Worm (Caenorhabditis elegans): ENCODE results near the gene gcy-4.

Gene gcy-4

DNA sequence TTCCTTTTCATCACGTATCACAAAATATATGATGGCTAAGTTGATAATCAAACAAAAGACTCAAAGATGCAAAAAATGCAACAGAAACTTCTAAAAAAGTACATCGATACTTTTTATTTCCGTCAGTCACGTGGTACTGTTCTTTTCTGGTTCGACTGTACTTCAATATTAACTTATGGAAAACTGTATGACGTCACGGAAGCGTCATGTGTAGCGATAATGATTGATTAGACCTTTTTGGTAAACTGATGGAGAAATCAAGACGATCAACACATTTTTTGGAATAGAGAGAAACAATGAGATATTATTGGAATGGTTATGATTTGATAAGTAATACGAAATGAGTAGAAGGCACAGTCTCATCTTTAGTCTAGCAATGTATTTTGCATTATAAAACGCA lies 14.4 kb downstream of the gcy-4 start:
- TF ChIP-seq lin-40 (tag; optimal IDR thresholded peaks at IDR 0.05) (peak; percentile 15), ztf-18 (tag; optimal IDR thresholded peaks at IDR 0.05) (no peak), zim-3 (tag; optimal IDR thresholded peaks at IDR 0.05) (no peak)

DNA sequence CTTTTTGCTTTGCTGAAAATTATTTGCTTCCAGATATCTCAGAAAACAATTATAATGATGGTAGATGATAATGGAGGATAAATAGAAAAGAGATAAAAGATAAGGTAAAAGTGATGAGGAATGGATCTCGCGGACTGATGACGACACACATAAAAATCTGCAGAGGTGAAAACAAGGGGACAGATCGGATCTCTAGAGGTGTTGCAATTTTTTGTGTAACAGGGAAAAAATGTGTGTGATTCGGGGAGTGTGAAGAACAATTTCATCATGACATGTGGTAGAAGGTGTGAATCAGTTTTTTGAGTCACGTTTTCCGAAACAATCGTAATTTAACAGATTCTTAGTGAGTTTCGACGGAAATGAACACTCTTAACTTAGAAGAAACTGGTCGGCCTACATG lies 19.7 kb downstream of the gcy-4 start:
- TF ChIP-seq ceh-40 (GFP tag; IDR thresholded peaks at IDR 0.05) (no peak), dpl-1 (GFP tag; optimal IDR thresholded peaks at IDR 0.05) (no peak)

DNA sequence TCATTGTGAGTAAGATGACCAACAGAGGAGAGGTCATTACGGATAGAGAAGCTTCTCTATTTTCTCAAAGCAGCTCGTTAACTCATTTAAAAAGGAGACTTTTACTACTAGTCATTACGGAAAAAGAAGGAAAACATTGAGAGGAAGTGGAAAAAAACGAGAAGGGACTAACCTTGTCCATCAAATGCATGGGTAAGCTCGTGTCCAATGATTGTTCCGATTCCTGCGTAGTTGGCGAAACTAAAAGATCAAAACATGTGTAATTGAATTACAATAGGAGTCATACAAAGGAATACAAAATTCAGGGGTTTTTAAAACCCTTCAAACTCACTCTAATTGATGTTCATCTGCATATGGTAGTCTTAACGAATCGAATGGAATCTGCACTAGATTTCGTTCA lies 23.6 kb downstream of the gcy-4 start:
- TF ChIP-seq somi-1 (GFP tag; optimal IDR thresholded peaks at IDR 0.05) (no peak), ztf-25 (GFP tag; IDR thresholded peaks at IDR 0.05) (no peak), lin-40 (tag; optimal IDR thresholded peaks at IDR 0.05) (no peak), xnd-1 (tag; optimal IDR thresholded peaks at IDR 0.05) (no peak), hlh-12 (tag; optimal IDR thresholded peaks at IDR 0.05) (no peak), lsl-1 (GFP tag; optimal IDR thresholded peaks at IDR 0.05) (no peak), attf-3 (GFP tag; conservative IDR thresholded peaks at IDR 0.05) (no peak), nhr-27 (tag; optimal IDR thresholded peaks at IDR 0.05) (no peak), lin-35 (GFP tag; optimal IDR thresholded peaks at IDR 0.05) (no peak), F33H1.4 (GFP tag; IDR thresholded peaks at IDR 0.05) (no peak), rec-8 (tag; optimal IDR thresholded peaks at IDR 0.05) (no peak), B0019.2 (GFP tag; conservative IDR thresholded peaks at IDR 0.05) (no peak), F37B4.10 (GFP tag; IDR thresholded peaks at IDR 0.05) (no peak), C17E4.6 (GFP tag; IDR thresholded peaks at IDR 0.05) (no peak), pbrm-1 (GFP tag; IDR thresholded peaks at IDR 0.05) (no peak), F10E7.11 (tag; optimal IDR thresholded peaks at IDR 0.05) (no peak), K11D2.4 (GFP tag; IDR thresholded peaks at IDR 0.05) (no peak), unc-62 (GFP tag; optimal IDR thresholded peaks at IDR 0.05) (no peak), lag-1 (GFP tag; IDR thresholded peaks at IDR 0.05) (no peak), let-526 (GFP tag; IDR thresholded peaks at IDR 0.05) (no peak)

DNA sequence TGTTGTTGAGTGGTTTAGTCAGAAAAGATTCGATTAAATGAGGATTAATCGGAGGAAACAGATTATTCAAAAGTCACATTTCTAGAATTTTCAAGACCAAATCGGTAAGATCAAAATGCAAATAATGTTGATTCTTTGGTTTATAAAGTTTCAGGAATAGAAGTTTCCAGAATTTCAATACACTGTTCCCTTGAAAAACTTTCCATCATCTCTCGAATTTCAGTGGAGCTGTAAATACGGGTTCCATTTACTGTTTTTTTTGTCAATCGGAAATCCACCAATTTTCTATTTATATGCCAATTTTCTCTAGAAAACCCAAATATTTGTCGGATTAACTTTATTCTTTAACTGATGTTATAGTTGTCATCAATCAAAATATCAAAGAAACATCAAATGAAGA lies 25.5 kb downstream of the gcy-4 start:
- TF ChIP-seq lin-26 (GFP tag; IDR thresholded peaks at IDR 0.05), result no peak
- no peak for TF ChIP-seq D2030.7 (GFP tag; IDR thresholded peaks at IDR 0.05)

DNA sequence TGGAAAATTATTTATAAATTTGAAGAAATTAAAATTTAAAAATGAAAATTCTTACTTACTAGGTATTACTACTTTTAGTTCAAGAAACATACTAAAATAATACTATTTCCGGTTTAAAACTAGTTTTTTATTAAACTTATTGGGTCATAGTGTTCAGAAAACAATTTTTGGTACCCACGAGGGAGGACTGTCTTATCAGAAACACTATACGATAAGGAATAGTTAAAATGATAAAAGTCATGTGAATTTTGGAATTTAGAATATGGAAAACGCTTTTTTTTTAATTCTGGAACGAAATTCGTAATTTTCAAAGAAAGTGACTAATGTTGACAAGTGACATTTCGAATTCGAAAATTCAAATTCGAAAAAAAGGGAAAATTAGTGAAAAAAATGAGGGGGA lies 27.0 kb downstream of the gcy-4 start:
- TF ChIP-seq ets-4 (GFP tag; optimal IDR thresholded peaks at IDR 0.05) (no peak), nfya-2 (GFP tag; IDR thresholded peaks at IDR 0.05) (no peak), let-526 (GFP tag; IDR thresholded peaks at IDR 0.05) (no peak), nfya-1 (tag; optimal IDR thresholded peaks at IDR 0.05; ENCODE audit: borderline replicate concordance, insufficient read depth) (no peak), ekl-4 (GFP tag; IDR thresholded peaks at IDR 0.05) (no peak), mcd-1 (GFP tag; IDR thresholded peaks at IDR 0.05) (no peak)

DNA sequence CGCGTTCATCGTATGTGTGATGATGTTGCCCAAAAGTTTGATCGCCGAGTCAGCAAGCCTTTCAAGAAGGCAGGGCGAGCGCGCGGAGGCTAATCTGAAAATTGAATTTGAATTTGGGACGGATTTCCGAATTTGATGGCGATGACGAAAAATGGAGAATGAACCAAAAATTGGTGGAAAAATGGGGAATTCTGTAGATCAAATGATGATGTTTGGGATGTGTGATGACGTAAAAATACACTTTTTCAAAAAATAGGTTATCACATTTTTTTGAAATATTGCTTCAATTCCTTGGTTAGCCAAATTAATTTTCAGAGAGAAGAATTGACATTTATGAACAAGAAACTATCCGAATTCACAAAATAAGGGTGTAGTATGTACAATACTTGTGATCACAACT lies 29.1 kb downstream of the gcy-4 start, which contains the start of gene ZK971.1:
ZK971.1 (minus strand) TSS at position 101 of the 400 bp plus-strand sequence.
- TF ChIP-seq nhr-80 (tag; optimal IDR thresholded peaks at IDR 0.05) (no peak), madf-3 (GFP tag; IDR thresholded peaks at IDR 0.05) (no peak), bed-1 (GFP tag; IDR thresholded peaks at IDR 0.05) (no peak), ceh-79 (tag; optimal IDR thresholded peaks at IDR 0.05) (no peak), xnd-1 (tag; optimal IDR thresholded peaks at IDR 0.05) (no peak)
